Worm (Caenorhabditis elegans): Measurements from ENCODE around the gene asg-2.

DNA sequence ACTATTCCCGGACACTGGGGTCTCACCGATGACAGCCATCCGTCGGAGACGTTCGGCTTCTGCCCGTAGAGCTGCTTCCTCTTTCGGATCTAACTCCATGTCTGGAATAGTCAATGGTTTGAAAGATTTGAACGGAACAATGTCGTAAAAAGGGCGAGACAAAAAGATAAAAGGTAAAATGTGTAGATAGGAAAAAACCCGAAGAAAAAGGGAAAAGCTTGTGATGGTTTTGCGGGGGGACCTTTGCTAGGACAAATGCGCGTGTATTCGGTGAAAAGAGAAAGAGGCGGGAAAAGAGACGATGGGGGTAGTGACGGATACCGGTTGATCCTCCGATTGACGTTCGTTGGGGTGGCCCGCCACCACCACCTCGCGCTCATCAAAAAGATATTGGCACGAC lies 36.4 kb downstream of the asg-2 start, which contains the start of gene col-173:
- TF ChIP-seq nhr-76 (tag; optimal IDR thresholded peaks at IDR 0.05) (no peak), unc-39 (tag; optimal IDR thresholded peaks at IDR 0.05) (no peak), mep-1 (tag; optimal IDR thresholded peaks at IDR 0.05) (no peak), pha-4 (tag; optimal IDR thresholded peaks at IDR 0.05) (no peak), nhr-12 (tag; optimal IDR thresholded peaks at IDR 0.05) (no peak), unc-62 (GFP tag; optimal IDR thresholded peaks at IDR 0.05) (no peak), lin-13 (tag; optimal IDR thresholded peaks at IDR 0.05) (no peak), snpc-4 (tag; optimal IDR thresholded peaks at IDR 0.05) (no peak), flh-1 (GFP tag; optimal IDR thresholded peaks at IDR 0.05) (no peak)
